Fruit fly (Drosophila melanogaster) whole organism, prepupa: Measurements from ENCODE around the gene CG34039.

Source experiments
- Hr38 ChIP-seq: sonication (Bioruptor generic); optimal IDR thresholded peaks from 2 replicates; lab custom pipeline; 2016; ENCODE audit warnings: missing biosample characterization, missing genetic modification characterization
- Hr4 ChIP-seq: fragments of 200-800 bp; sonication (Bioruptor generic); optimal IDR thresholded peaks from 3 replicates; lab custom pipeline; 2016; ENCODE audit warnings: missing biosample characterization, missing genetic modification characterization

dm6 chr3L:14559659-14560058 is at the start of gene CG34039:
- no peak for TF ChIP-seq Hr4 (GFP tag; lab: Kevin White, UChicago)
- TF ChIP-seq Hr38: no peak
